Worm (Caenorhabditis elegans) whole organism, young adult: Measurements from ENCODE around the gene sdz-26.
A peak's percentile ranks its signal among the peaks of the same experiment; 100 is the strongest.

Source experiments
- F37B4.10 ChIP-seq: fragments of 200-800 bp; sonication (Bioruptor generic); IDR thresholded peaks from 2 replicates; pipeline ENCODE4 v1.3.6; 2022; ENCODE audit warnings: missing genetic modification characterization, missing compliant biosample characterization
- K12H6.12 ChIP-seq: fragments of 200-800 bp; sonication (Bioruptor generic); optimal IDR thresholded peaks from 2 replicates; lab custom pipeline; 2018; ENCODE audit warnings: mild to moderate bottlenecking, missing genetic modification characterization, missing compliant biosample characterization
- ama-1 ChIP-seq, 3 experiments: fragments of 150-350 bp in 1 of 3; sonication (generic microtip) in 2 of 3; optimal IDR thresholded peaks; 2 replicates each; lab custom pipeline; 2014 to 2018; ENCODE audit warnings: missing biosample characterization in 2 of 3, missing genetic modification characterization in 2 of 3, missing genetic modification reagents in 2 of 3
- bed-1 ChIP-seq: fragments of 200-800 bp; sonication (Bioruptor generic); IDR thresholded peaks from 2 replicates; pipeline ENCODE4 v1.3.6; 2022; ENCODE audit warnings: missing genetic modification reagents, missing genetic modification characterization, missing compliant biosample characterization
- ccch-3 ChIP-seq: fragments of 200-800 bp; sonication (Bioruptor generic); optimal IDR thresholded peaks from 2 replicates; lab custom pipeline; 2018; ENCODE audit warnings: mild to moderate bottlenecking, missing genetic modification characterization, missing compliant biosample characterization
- dpl-1 ChIP-seq: fragments of 150-350 bp; optimal IDR thresholded peaks from 2 replicates; lab custom pipeline; 2014; ENCODE audit warnings: missing biosample characterization, missing genetic modification reagents, missing genetic modification characterization
- hsf-1 ChIP-seq: fragments of 200-800 bp; sonication (Bioruptor generic); IDR thresholded peaks from 2 replicates; pipeline ENCODE4 v1.3.6; 2022; ENCODE audit warnings: missing genetic modification reagents, missing genetic modification characterization, missing compliant biosample characterization
- madf-10 ChIP-seq: sonication (generic microtip); optimal IDR thresholded peaks from 2 replicates; lab custom pipeline; 2016; ENCODE audit warnings: mild to moderate bottlenecking, missing genetic modification characterization, missing compliant biosample characterization
- pha-4 ChIP-seq: fragments of 150-350 bp; sonication (generic microtip); optimal IDR thresholded peaks from 2 replicates; lab custom pipeline; 2014; ENCODE audit warnings: missing biosample characterization, missing genetic modification reagents, missing genetic modification characterization
- sptf-2 ChIP-seq: fragments of 200-800 bp; sonication (Bioruptor generic); optimal IDR thresholded peaks from 2 replicates; lab custom pipeline; 2018; ENCODE audit warnings: mild to moderate bottlenecking, missing genetic modification characterization, missing compliant biosample characterization
- unc-62 ChIP-seq: fragments of 150-350 bp; optimal IDR thresholded peaks from 2 replicates; lab custom pipeline; 2014; ENCODE audit warnings: missing biosample characterization, missing genetic modification reagents, missing genetic modification characterization
- zfh-2 ChIP-seq: fragments of 200-800 bp; sonication (Bioruptor generic); conservative IDR thresholded peaks from 2 replicates; pipeline ENCODE4 v1.3.6; 2022; ENCODE audit warnings: missing genetic modification reagents, missing genetic modification characterization, missing compliant biosample characterization

ce11 chrII:14365182-14365751, 16.3 kb upstream of the sdz-26 start, which contains the start of gene imb-2:
- no peak for TF ChIP-seq hsf-1
- no peak for TF ChIP-seq unc-62 (GFP tag; lab: Kevin White, UChicago)
- TF ChIP-seq pha-4: no peak
- no peak for TF ChIP-seq F37B4.10 (GFP tag; lab: Robert Waterston, UW)
- peak; percentile 39 for TF ChIP-seq dpl-1 (GFP tag; lab: Kevin White, UChicago)
- no peak for TF ChIP-seq madf-10
- no peak for TF ChIP-seq ama-1 (optimal IDR thresholded peaks at IDR 0.05; lab: Kevin White, UChicago)
- TF ChIP-seq ama-1 (GFP tag; optimal IDR thresholded peaks at IDR 0.05; lab: Kevin White, UChicago): no peak
- TF ChIP-seq bed-1: no peak
- peak; percentile 61 for TF ChIP-seq zfh-2 (GFP tag; lab: Robert Waterston, UW)
- peak; percentile 60 for TF ChIP-seq K12H6.12 (tag; lab: Kevin White, UChicago)
- TF ChIP-seq ccch-3 (GFP tag; lab: Kevin White, UChicago): no peak
- no peak for TF ChIP-seq sptf-2 (GFP tag; lab: Kevin White, UChicago)
